Fruit fly (Drosophila melanogaster): Measurements from ENCODE around the gene srw.

srw gene

DNA sequence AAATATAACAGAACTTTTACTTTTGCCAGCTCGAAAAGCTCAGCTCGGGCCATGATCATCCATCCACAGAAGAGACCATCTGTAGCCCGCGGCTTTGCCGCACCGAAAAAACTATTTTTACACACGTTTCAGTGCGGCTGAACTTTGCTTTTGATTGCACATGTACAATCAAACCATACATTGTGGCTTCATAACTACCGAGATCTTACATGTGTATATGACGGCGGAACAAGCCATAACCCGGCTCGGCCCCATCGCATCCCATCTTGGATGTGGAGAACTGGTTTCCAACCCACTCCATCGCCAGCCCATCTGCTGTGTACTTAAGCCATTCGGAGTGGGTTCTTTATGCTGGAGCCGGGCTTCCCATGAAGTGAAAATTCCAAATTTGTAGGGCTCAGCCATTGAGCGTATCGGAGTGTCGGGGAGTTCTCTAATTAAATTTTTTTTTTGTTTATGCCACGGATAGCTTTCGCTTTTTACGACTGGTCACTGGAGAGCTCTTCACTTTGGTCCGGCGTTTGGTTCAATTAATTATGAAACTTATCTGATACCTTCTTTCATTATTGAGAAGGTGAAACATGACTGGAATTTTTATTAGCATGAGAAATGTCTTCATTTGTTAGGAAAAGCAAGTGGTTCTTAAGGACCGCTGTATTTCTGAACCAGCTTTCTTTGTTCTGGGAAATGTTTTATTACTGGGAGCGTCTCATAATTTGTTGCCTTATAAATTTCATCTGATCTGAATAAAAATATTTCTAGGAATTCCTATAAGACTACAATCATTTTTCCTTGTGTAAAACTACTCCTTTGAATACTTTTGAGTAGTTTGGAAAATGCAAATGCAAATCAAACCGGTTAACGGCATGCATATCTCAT, 12.1 kb downstream of the srw start (continued):
- TF ChIP-seq Hr39 (GFP tag; optimal IDR thresholded peaks at IDR 0.05): no peak

DNA sequence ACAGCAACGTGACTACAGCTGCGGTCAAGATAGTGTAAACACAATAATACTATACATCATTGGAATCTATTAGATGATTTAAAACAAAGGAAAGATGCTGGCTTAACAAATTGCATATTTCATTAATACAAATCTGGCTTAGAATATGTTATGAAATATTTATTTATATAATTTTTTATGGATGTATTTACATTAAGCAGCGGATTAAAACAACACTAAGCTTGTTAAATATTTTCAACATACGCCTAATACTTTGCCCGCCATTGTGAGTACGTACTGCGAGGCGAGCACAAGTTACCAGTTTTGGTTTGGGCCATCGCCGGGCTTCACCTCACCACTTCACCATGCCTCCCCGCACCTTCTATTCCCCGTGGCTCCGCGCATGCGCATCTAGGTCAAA, 13.4 kb downstream of the srw start:
- TF ChIP-seq Blimp-1 (GFP tag; optimal IDR thresholded peaks at IDR 0.05): peak; percentile 33
- peak; percentile 64 for TF ChIP-seq topi (GFP tag; optimal IDR thresholded peaks at IDR 0.05)
- TF ChIP-seq CG3919 (GFP tag; optimal IDR thresholded peaks at IDR 0.05): peak; percentile 78
- peak; percentile 71 for TF ChIP-seq CG10631 (GFP tag; optimal IDR thresholded peaks at IDR 0.05)
- TF ChIP-seq Eip93F (GFP tag; optimal IDR thresholded peaks at IDR 0.05): peak; percentile 12
- TF ChIP-seq Lpt (GFP tag; optimal IDR thresholded peaks at IDR 0.05): peak; percentile 74
- peak; percentile 46 for TF ChIP-seq Eip75B (GFP tag; optimal IDR thresholded peaks at IDR 0.05)
- peak; percentile 74 for TF ChIP-seq CG9139 (GFP tag; optimal IDR thresholded peaks at IDR 0.05)
- TF ChIP-seq CG11762 (GFP tag; optimal IDR thresholded peaks at IDR 0.05; ENCODE audit: insufficient read depth): peak; percentile 62
- TF ChIP-seq Met (GFP tag; optimal IDR thresholded peaks at IDR 0.05): peak; percentile 77
- peak; percentile 81 for TF ChIP-seq dsx (GFP tag; optimal IDR thresholded peaks at IDR 0.05; ENCODE audit: poor library complexity, severe bottlenecking)
- peak; percentile 79 for TF ChIP-seq OdsH (GFP tag; optimal IDR thresholded peaks at IDR 0.05)
- TF ChIP-seq CG6854 (GFP tag; optimal IDR thresholded peaks at IDR 0.05): peak; percentile 71
- peak; percentile 64 for TF ChIP-seq CG16779 (tag; optimal IDR thresholded peaks at IDR 0.05)
- peak; percentile 94 for TF ChIP-seq Eip78C (GFP tag)
- peak; percentile 63 for TF ChIP-seq Smox (GFP tag; optimal IDR thresholded peaks at IDR 0.05)
- peak; percentile 73 for TF ChIP-seq CG6792 (GFP tag; optimal IDR thresholded peaks at IDR 0.05)
- peak; percentile 76 for TF ChIP-seq CG34406 (GFP tag; optimal IDR thresholded peaks at IDR 0.05)
- TF ChIP-seq CG10669 (GFP tag; optimal IDR thresholded peaks at IDR 0.05): peak; percentile 66
- TF ChIP-seq Hr4 (GFP tag; optimal IDR thresholded peaks at IDR 0.05): peak; percentile 58
- TF ChIP-seq CG11294 (GFP tag; IDR thresholded peaks at IDR 0.05): peak; percentile 29; the same call in 1 of the 2 replicates
- TF ChIP-seq CG8632 (GFP tag; optimal IDR thresholded peaks at IDR 0.05): peak; percentile 69
- peak; percentile 90 for TF ChIP-seq CG32006 (GFP tag; optimal IDR thresholded peaks at IDR 0.05)
- peak; percentile 56 for TF ChIP-seq CG1621 (tag; optimal IDR thresholded peaks at IDR 0.05)
- peak; percentile 73 for TF ChIP-seq spab (GFP tag; optimal IDR thresholded peaks at IDR 0.05)
- peak; percentile 83 for TF ChIP-seq CG3032 (tag; optimal IDR thresholded peaks at IDR 0.05)
- TF ChIP-seq Hr39 (GFP tag; optimal IDR thresholded peaks at IDR 0.05): peak; percentile 30
- TF ChIP-seq CG11902 (GFP tag; optimal IDR thresholded peaks at IDR 0.05): peak; percentile 38
- peak; percentile 79 for TF ChIP-seq CG6808 (GFP tag; optimal IDR thresholded peaks at IDR 0.05)
- peak; percentile 45 for TF ChIP-seq Gug (GFP tag; IDR thresholded peaks at IDR 0.05)
- peak; percentile 50 for TF ChIP-seq fd85E (GFP tag; optimal IDR thresholded peaks at IDR 0.05)
- TF ChIP-seq net (GFP tag; optimal IDR thresholded peaks at IDR 0.05): peak; percentile 70
- TF ChIP-seq lz (GFP tag; optimal IDR thresholded peaks at IDR 0.05): peak; percentile 48
- TF ChIP-seq dac (GFP tag; optimal IDR thresholded peaks at IDR 0.05): peak; percentile 13
- TF ChIP-seq Ets96B (tag; optimal IDR thresholded peaks at IDR 0.05): peak; percentile 78
- peak; percentile 76 for TF ChIP-seq eg (GFP tag; IDR thresholded peaks at IDR 0.05)
- TF ChIP-seq CG4318 (GFP tag; optimal IDR thresholded peaks at IDR 0.05): peak; percentile 70
- peak; percentile 89 for TF ChIP-seq CG8119 (GFP tag; IDR thresholded peaks at IDR 0.05)
- no peak for TF ChIP-seq svp (GFP tag)
- TF ChIP-seq CG7368 (GFP tag; optimal IDR thresholded peaks at IDR 0.05): peak; percentile 51
- peak; percentile 12 for TF ChIP-seq Ets21C (GFP tag; optimal IDR thresholded peaks at IDR 0.05)
- peak; percentile 59 for TF ChIP-seq pdm3 (GFP tag; optimal IDR thresholded peaks at IDR 0.05)
- TF ChIP-seq fd59A (GFP tag; optimal IDR thresholded peaks at IDR 0.05): peak; percentile 58
- TF ChIP-seq CG6276 (GFP tag; optimal IDR thresholded peaks at IDR 0.05): peak; percentile 80
- peak; percentile 37 for TF ChIP-seq Sox15 (GFP tag; optimal IDR thresholded peaks at IDR 0.05)
- peak; percentile 30 for TF ChIP-seq Sox14 (GFP tag; optimal IDR thresholded peaks at IDR 0.05)
- TF ChIP-seq ss (GFP tag; optimal IDR thresholded peaks at IDR 0.05): peak; percentile 77
- TF ChIP-seq cyc (GFP tag; optimal IDR thresholded peaks at IDR 0.05): peak; percentile 51
